Fruit fly (Drosophila melanogaster) whole organism, adult: Measurements from ENCODE around the gene sky.
A peak's percentile ranks its signal among the peaks of the same experiment; 100 is the strongest.

Source experiments
- CG11617 ChIP-seq: fragments of 200-800 bp; sonication (Bioruptor generic); optimal IDR thresholded peaks from 2 replicates; lab custom pipeline; 2017; ENCODE audit warnings: mild to moderate bottlenecking, missing biosample characterization, missing genetic modification reagents, missing genetic modification characterization
- CG12768 ChIP-seq: fragments of 200-800 bp; sonication (Bioruptor generic); optimal IDR thresholded peaks from 2 replicates; lab custom pipeline; 2017; ENCODE audit warnings: missing biosample characterization, missing genetic modification characterization, mild to moderate bottlenecking, moderate library complexity, missing genetic modification reagents
- CG14711 ChIP-seq: fragments of 200-800 bp; sonication (Bioruptor generic); optimal IDR thresholded peaks from 2 replicates; lab custom pipeline; 2018; ENCODE audit warnings: missing biosample characterization, mild to moderate bottlenecking, missing genetic modification characterization, moderate library complexity
- CG1620 ChIP-seq: fragments of 200-800 bp; sonication (Bioruptor generic); optimal IDR thresholded peaks from 2 replicates; lab custom pipeline; 2016; ENCODE audit warnings: missing biosample characterization, missing genetic modification characterization
- CG33017 ChIP-seq: fragments of 200-800 bp; sonication (Bioruptor generic); optimal IDR thresholded peaks from 2 replicates; lab custom pipeline; 2018; ENCODE audit warnings: missing biosample characterization, mild to moderate bottlenecking, missing genetic modification characterization, moderate library complexity
- CG5204 ChIP-seq: fragments of 200-800 bp; sonication (Bioruptor generic); optimal IDR thresholded peaks from 2 replicates; lab custom pipeline; 2016; ENCODE audit warnings: missing biosample characterization, missing genetic modification characterization
- CG7045 ChIP-seq: fragments of 200-800 bp; sonication (Bioruptor generic); optimal IDR thresholded peaks from 2 replicates; lab custom pipeline; 2017; ENCODE audit warnings: missing biosample characterization, mild to moderate bottlenecking, missing genetic modification characterization
- CG7101 ChIP-seq: fragments of 200-800 bp; sonication (Bioruptor generic); optimal IDR thresholded peaks from 2 replicates; lab custom pipeline; 2018; ENCODE audit warnings: missing biosample characterization, mild to moderate bottlenecking, missing genetic modification characterization, moderate library complexity
- Clk ChIP-seq: fragments of 200-800 bp; sonication (Bioruptor generic); optimal IDR thresholded peaks from 2 replicates; lab custom pipeline; 2017; ENCODE audit warnings: missing biosample characterization, missing genetic modification characterization
- Crg-1 ChIP-seq: fragments of 200-800 bp; sonication (Bioruptor generic); optimal IDR thresholded peaks from 2 replicates; lab custom pipeline; 2016; ENCODE audit warnings: missing biosample characterization, missing genetic modification characterization
- Hr96 ChIP-seq: fragments of 200-800 bp; sonication (Bioruptor generic); optimal IDR thresholded peaks from 2 replicates; lab custom pipeline; 2016; ENCODE audit warnings: missing biosample characterization, missing genetic modification characterization
- Mnt ChIP-seq: fragments of 200-800 bp; sonication (Bioruptor generic); optimal IDR thresholded peaks from 2 replicates; lab custom pipeline; 2016; ENCODE audit warnings: missing biosample characterization, mild to moderate bottlenecking, missing genetic modification characterization
- bab1 ChIP-seq: fragments of 200-800 bp; sonication (Bioruptor generic); optimal IDR thresholded peaks from 3 replicates; lab custom pipeline; 2019; ENCODE audit warnings: missing biosample characterization, mild to moderate bottlenecking, missing genetic modification characterization, moderate library complexity
- cic ChIP-seq: fragments of 200-800 bp; sonication (Bioruptor generic); optimal IDR thresholded peaks from 2 replicates; lab custom pipeline; 2017; ENCODE audit warnings: missing biosample characterization, mild to moderate bottlenecking, missing genetic modification characterization, moderate library complexity
- cnc ChIP-seq, 2 experiments: fragments of >200 bp; optimal IDR thresholded peaks; 2 replicates each; lab custom pipeline; 2017
- kay ChIP-seq: fragments of 200-800 bp; sonication (Bioruptor generic); peaks from one replicate; lab custom pipeline; 2016; ENCODE audit warnings: missing biosample characterization, missing genetic modification characterization, borderline replicate concordance
- ovo ChIP-seq: fragments of 200-800 bp; sonication (Bioruptor generic); optimal IDR thresholded peaks from 2 replicates; lab custom pipeline; 2016; ENCODE audit warnings: missing biosample characterization, missing genetic modification characterization
- pad ChIP-seq: fragments of 200-800 bp; sonication (Bioruptor generic); optimal IDR thresholded peaks from 3 replicates; lab custom pipeline; 2017; ENCODE audit warnings: missing biosample characterization, missing genetic modification characterization, mild to moderate bottlenecking, moderate library complexity, missing genetic modification reagents
- tj ChIP-seq: fragments of 200-800 bp; sonication (Bioruptor generic); optimal IDR thresholded peaks from 3 replicates; lab custom pipeline; 2017; ENCODE audit warnings: missing biosample characterization, mild to moderate bottlenecking, missing genetic modification characterization, moderate library complexity
- toe ChIP-seq: fragments of 200-800 bp; sonication (Bioruptor generic); optimal IDR thresholded peaks from 2 replicates; lab custom pipeline; 2016; ENCODE audit warnings: missing biosample characterization, missing genetic modification characterization

The sky gene

dm6 chr2L:20868921-20869320 is 49.8 kb downstream of the sky start:
- TF ChIP-seq CG1620 = no peak
- no peak for TF ChIP-seq Mnt (GFP tag; lab: Kevin White, UChicago)
- TF ChIP-seq ovo = no peak
- no peak for TF ChIP-seq Crg-1 (GFP tag; lab: Kevin White, UChicago)
- no peak for TF ChIP-seq CG14711
- no peak for TF ChIP-seq pad (GFP tag; lab: Kevin White, UChicago)
- TF ChIP-seq bab1 (GFP tag; lab: Kevin White, UChicago) = no peak
- TF ChIP-seq kay (GFP tag; lab: Kevin White, UChicago) = no peak
- TF ChIP-seq CG7045 (GFP tag; lab: Kevin White, UChicago) = no peak
- TF ChIP-seq cic (GFP tag; lab: Kevin White, UChicago) = no peak
- TF ChIP-seq CG11617 = no peak
- no peak for TF ChIP-seq toe (GFP tag; lab: Kevin White, UChicago)
- no peak for TF ChIP-seq Clk (GFP tag; lab: Kevin White, UChicago)
- TF ChIP-seq CG12768 (GFP tag; lab: Kevin White, UChicago) = no peak
- no peak for TF ChIP-seq CG5204 (GFP tag; lab: Kevin White, UChicago)
- no peak for TF ChIP-seq tj (GFP tag; lab: Kevin White, UChicago)

DNA sequence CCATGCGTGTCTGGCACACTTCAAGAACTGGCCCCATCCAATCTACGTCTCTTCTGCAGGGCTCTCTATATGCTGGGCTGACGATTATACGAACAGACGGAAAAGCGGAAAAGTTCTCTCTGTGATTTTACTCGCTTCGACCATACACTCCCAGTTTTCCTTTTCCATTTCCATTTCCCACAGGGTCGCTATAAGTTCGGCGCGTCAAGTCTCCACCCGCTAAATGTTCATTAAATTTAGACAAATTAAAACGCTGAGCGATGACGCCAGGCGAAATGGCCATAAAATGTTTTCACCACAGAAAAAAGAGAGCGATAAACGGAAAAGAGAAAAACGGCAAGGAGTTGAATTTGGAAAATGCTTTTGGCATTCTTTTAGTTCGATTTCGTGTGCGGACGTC is 51.4 kb downstream of the sky start, which contains the start of gene CG31675:
CG31675 (plus strand) TSS at position 375 of the 400 bp plus-strand sequence.
- no peak for TF ChIP-seq CG12768 (GFP tag; lab: Kevin White, UChicago)
- no peak for TF ChIP-seq CG14711
- no peak for TF ChIP-seq ovo
- no peak for TF ChIP-seq pad (GFP tag; lab: Kevin White, UChicago)
- TF ChIP-seq kay (GFP tag; lab: Kevin White, UChicago) = no peak
- TF ChIP-seq cic (GFP tag; lab: Kevin White, UChicago) = no peak
- TF ChIP-seq CG11617 = no peak
- no peak for TF ChIP-seq CG1620
- no peak for TF ChIP-seq CG7045 (GFP tag; lab: Kevin White, UChicago)
- TF ChIP-seq Clk (GFP tag; lab: Kevin White, UChicago) = no peak
- TF ChIP-seq Crg-1 (GFP tag; lab: Kevin White, UChicago) = no peak
- TF ChIP-seq Mnt (GFP tag; lab: Kevin White, UChicago) = no peak
- TF ChIP-seq toe (GFP tag; lab: Kevin White, UChicago) = no peak
- no peak for TF ChIP-seq Hr96 (GFP tag; lab: Kevin White, UChicago)
- TF ChIP-seq tj (GFP tag; lab: Kevin White, UChicago) = no peak
- TF ChIP-seq bab1 (GFP tag; lab: Kevin White, UChicago) = no peak
- no peak for TF ChIP-seq CG7101 (tag; lab: Kevin White, UChicago)

DNA sequence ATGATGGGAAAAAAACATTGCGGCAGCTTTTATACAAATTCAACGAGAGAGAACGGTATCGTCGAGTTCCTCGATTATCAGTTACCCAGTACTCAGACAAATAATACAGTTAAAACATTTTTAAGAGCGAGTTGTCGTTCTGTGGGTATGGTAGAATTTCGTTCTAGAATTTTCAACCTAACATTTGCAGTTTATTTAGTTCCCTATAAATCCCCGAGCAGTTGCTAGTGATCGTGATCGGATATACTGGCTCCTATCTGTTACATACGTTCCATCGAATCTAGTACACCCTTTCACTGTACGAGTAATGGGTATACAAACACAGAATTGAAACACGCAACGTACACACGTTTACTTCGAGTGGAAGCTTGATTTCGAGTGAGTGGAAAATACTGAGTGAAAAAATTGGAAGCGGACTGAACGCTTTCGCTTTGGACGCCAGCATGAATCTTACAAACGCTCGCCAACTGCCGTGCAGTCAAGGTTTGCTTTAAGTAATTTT is 53.9 kb downstream of the sky start, which contains the start of gene CG9338:
CG9338 (plus strand) TSS at position 452 of the 502 bp plus-strand sequence.
- TF ChIP-seq cnc (optimal IDR thresholded peaks at IDR 0.05; lab: Kevin White, UChicago) (no peak), CG1620 (peak; percentile 66), CG12768 (GFP tag; lab: Kevin White, UChicago) (peak; percentile 88), CG7101 (tag; lab: Kevin White, UChicago) (peak; percentile 81), Hr96 (GFP tag; lab: Kevin White, UChicago) (peak; percentile 78), kay (GFP tag; lab: Kevin White, UChicago) (peak; percentile 20), CG5204 (GFP tag; lab: Kevin White, UChicago) (peak; percentile 82), cic (GFP tag; lab: Kevin White, UChicago) (peak; percentile 63), tj (GFP tag; lab: Kevin White, UChicago) (peak; percentile 89), CG7045 (GFP tag; lab: Kevin White, UChicago) (peak; percentile 73), CG33017 (tag; lab: Kevin White, UChicago) (peak; percentile 77), Clk (GFP tag; lab: Kevin White, UChicago) (peak; percentile 44), toe (GFP tag; lab: Kevin White, UChicago) (peak; percentile 73), pad (GFP tag; lab: Kevin White, UChicago) (peak; percentile 78), Mnt (GFP tag; lab: Kevin White, UChicago) (peak; percentile 47), CG11617 (peak; percentile 77), ovo (no peak), CG14711 (peak; percentile 75), bab1 (GFP tag; lab: Kevin White, UChicago) (peak; percentile 86), Crg-1 (GFP tag; lab: Kevin White, UChicago) (peak; percentile 50)

dm6 chr2L:20858371-20859340 is 60.1 kb downstream of the sky start, which contains the start of gene bero:
bero (plus strand) TSS chr2L:20858695.
- TF ChIP-seq kay (GFP tag; lab: Kevin White, UChicago) = peak; percentile 96
- no peak for TF ChIP-seq Crg-1 (GFP tag; lab: Kevin White, UChicago)
- TF ChIP-seq cnc (optimal IDR thresholded peaks at IDR 0.05; lab: Kevin White, UChicago) = peak; percentile 53 to 70
- no peak for TF ChIP-seq CG12768 (GFP tag; lab: Kevin White, UChicago)
- TF ChIP-seq tj (GFP tag; lab: Kevin White, UChicago) = no peak
- no peak for TF ChIP-seq CG11617
- TF ChIP-seq toe (GFP tag; lab: Kevin White, UChicago) = no peak

DNA sequence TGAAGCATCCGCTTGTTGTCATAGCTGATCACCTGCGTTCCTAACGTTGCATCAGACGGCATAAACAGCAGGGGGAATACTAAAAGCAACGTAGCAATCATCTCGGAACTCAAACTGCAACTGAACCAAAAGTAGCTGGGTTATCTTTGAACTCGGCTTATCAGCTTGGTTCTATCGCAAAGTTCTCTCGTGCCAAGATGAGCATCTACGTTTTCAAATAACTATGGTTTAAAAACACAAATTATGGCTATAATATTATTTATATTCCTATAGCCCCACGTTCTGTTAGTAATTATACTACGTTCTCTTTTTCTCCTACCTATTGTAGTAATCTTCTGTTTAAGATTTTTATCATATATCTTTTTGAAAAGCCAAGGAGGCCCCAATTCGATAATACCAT is 60.9 kb downstream of the sky start, which contains the start of gene CG14400:
CG14400 (minus strand) TSS at position 101 of the 400 bp plus-strand sequence.
- TF ChIP-seq toe (GFP tag; lab: Kevin White, UChicago) (no peak), kay (GFP tag; lab: Kevin White, UChicago) (no peak), CG11617 (no peak), CG7101 (tag; lab: Kevin White, UChicago) (no peak), Mnt (GFP tag; lab: Kevin White, UChicago) (no peak), Crg-1 (GFP tag; lab: Kevin White, UChicago) (no peak), pad (GFP tag; lab: Kevin White, UChicago) (no peak), bab1 (GFP tag; lab: Kevin White, UChicago) (no peak)
